Worm (Caenorhabditis elegans) whole organism, mixed stage, embryonic: Measurements from ENCODE around the gene ckb-2.
A peak's percentile ranks its signal among the peaks of the same experiment; 100 is the strongest.

Experiments
- M03D4.4 ChIP-seq: sonication (generic microtip); optimal IDR thresholded peaks from 2 replicates; lab custom pipeline; 2017; ENCODE audit warnings: mild to moderate bottlenecking, missing genetic modification characterization, missing compliant biosample characterization
- bed-3 ChIP-seq: fragments of 200-800 bp; sonication (Bioruptor generic); optimal IDR thresholded peaks from 3 replicates; lab custom pipeline; 2018; ENCODE audit warnings: mild to moderate bottlenecking, missing genetic modification characterization, moderate library complexity, missing compliant biosample characterization
- blmp-1 ChIP-seq: fragments of 150-350 bp; optimal IDR thresholded peaks from 2 replicates; lab custom pipeline; 2014; ENCODE audit warnings: missing biosample characterization, missing genetic modification characterization
- ceh-39 ChIP-seq: fragments of 150-350 bp; optimal IDR thresholded peaks from 2 replicates; lab custom pipeline; 2014; ENCODE audit warnings: missing biosample characterization, missing genetic modification characterization
- ceh-43 ChIP-seq: fragments of 200-800 bp; sonication (Bioruptor generic); optimal IDR thresholded peaks from 2 replicates; lab custom pipeline; 2018; ENCODE audit warnings: mild to moderate bottlenecking, missing genetic modification characterization, moderate library complexity, missing compliant biosample characterization
- ceh-83 ChIP-seq: fragments of 200-800 bp; sonication (Bioruptor generic); optimal IDR thresholded peaks from 2 replicates; lab custom pipeline; 2018; ENCODE audit warnings: mild to moderate bottlenecking, missing genetic modification characterization, missing compliant biosample characterization
- ces-1 ChIP-seq: fragments of 150-350 bp; optimal IDR thresholded peaks from 2 replicates; lab custom pipeline; 2014; ENCODE audit warnings: missing biosample characterization, missing genetic modification reagents, missing genetic modification characterization
- cnd-1 ChIP-seq: fragments of 200-800 bp; sonication (Bioruptor generic); optimal IDR thresholded peaks from 2 replicates; lab custom pipeline; 2018; ENCODE audit warnings: mild to moderate bottlenecking, missing genetic modification characterization, missing compliant biosample characterization
- drap-1 ChIP-seq: fragments of 200-800 bp; sonication (Bioruptor generic); optimal IDR thresholded peaks from 3 replicates; lab custom pipeline; 2018; ENCODE audit warnings: mild to moderate bottlenecking, missing genetic modification characterization, missing compliant biosample characterization
- flh-1 ChIP-seq: fragments of 200-800 bp; sonication (Bioruptor generic); optimal IDR thresholded peaks from 2 replicates; lab custom pipeline; 2018; ENCODE audit warnings: mild to moderate bottlenecking, missing genetic modification characterization, moderate library complexity, missing compliant biosample characterization
- hlh-1 ChIP-seq: fragments of 150-350 bp; optimal IDR thresholded peaks from 2 replicates; lab custom pipeline; 2014; ENCODE audit warnings: missing biosample characterization, missing genetic modification reagents, missing genetic modification characterization
- lin-13 ChIP-seq: fragments of 150-350 bp; optimal IDR thresholded peaks from 2 replicates; lab custom pipeline; 2014; ENCODE audit warnings: missing biosample characterization, missing genetic modification characterization
- lin-32 ChIP-seq: fragments of 200-800 bp; sonication (Bioruptor generic); optimal IDR thresholded peaks from 2 replicates; lab custom pipeline; 2018; ENCODE audit warnings: mild to moderate bottlenecking, missing genetic modification characterization, missing compliant biosample characterization
- lsy-2 ChIP-seq: fragments of 150-350 bp; optimal IDR thresholded peaks from 2 replicates; lab custom pipeline; 2014; ENCODE audit warnings: missing biosample characterization, missing genetic modification characterization
- mab-5 ChIP-seq: fragments of 150-350 bp; optimal IDR thresholded peaks from 2 replicates; lab custom pipeline; 2014; ENCODE audit warnings: missing biosample characterization, missing genetic modification characterization
- mep-1 ChIP-seq: fragments of 150-350 bp; optimal IDR thresholded peaks from 2 replicates; lab custom pipeline; 2017; ENCODE audit warnings: missing biosample characterization, missing genetic modification reagents, missing genetic modification characterization, inconsistent platforms
- mls-2 ChIP-seq: sonication (generic microtip); optimal IDR thresholded peaks from 2 replicates; lab custom pipeline; 2016; ENCODE audit warnings: mild to moderate bottlenecking, missing genetic modification characterization, moderate library complexity, missing compliant biosample characterization
- nhr-12 ChIP-seq: fragments of 150-350 bp; optimal IDR thresholded peaks from 2 replicates; lab custom pipeline; 2014; ENCODE audit warnings: missing biosample characterization, missing genetic modification characterization
- nhr-2 ChIP-seq: fragments of 150-350 bp; optimal IDR thresholded peaks from 2 replicates; lab custom pipeline; 2014; ENCODE audit warnings: missing biosample characterization, missing genetic modification characterization
- nhr-237 ChIP-seq: fragments of 150-350 bp; optimal IDR thresholded peaks from 2 replicates; lab custom pipeline; 2014; ENCODE audit warnings: missing biosample characterization, missing genetic modification characterization
- nhr-28 ChIP-seq: fragments of 150-350 bp; optimal IDR thresholded peaks from 2 replicates; lab custom pipeline; 2014; ENCODE audit warnings: missing biosample characterization, missing genetic modification characterization
- nhr-76 ChIP-seq: sonication (generic microtip); optimal IDR thresholded peaks from 2 replicates; lab custom pipeline; 2017; ENCODE audit warnings: missing biosample characterization, missing genetic modification characterization
- pha-4 ChIP-seq: fragments of 150-350 bp; optimal IDR thresholded peaks from 2 replicates; lab custom pipeline; 2018; ENCODE audit warnings: missing biosample characterization, missing genetic modification reagents, missing genetic modification characterization
- sem-2 ChIP-seq: fragments of 200-800 bp; sonication (Bioruptor generic); optimal IDR thresholded peaks from 2 replicates; lab custom pipeline; 2018; ENCODE audit warnings: mild to moderate bottlenecking, missing genetic modification characterization, missing compliant biosample characterization
- snpc-4 ChIP-seq: fragments of 150-350 bp; optimal IDR thresholded peaks from 2 replicates; lab custom pipeline; 2014; ENCODE audit warnings: missing biosample characterization, missing genetic modification characterization
- sptf-1 ChIP-seq: sonication (generic microtip); optimal IDR thresholded peaks from 2 replicates; lab custom pipeline; 2017; ENCODE audit warnings: mild to moderate bottlenecking, missing genetic modification characterization, moderate library complexity, missing compliant biosample characterization
- tbx-8 ChIP-seq: fragments of 200-800 bp; sonication (Bioruptor generic); optimal IDR thresholded peaks from 2 replicates; lab custom pipeline; 2018; ENCODE audit warnings: mild to moderate bottlenecking, missing genetic modification characterization, moderate library complexity, missing compliant biosample characterization
- unc-120 ChIP-seq: sonication (generic microtip); optimal IDR thresholded peaks from 2 replicates; lab custom pipeline; 2017; ENCODE audit warnings: missing genetic modification characterization, missing compliant biosample characterization; ENCODE audit not compliant: poor library complexity, severe bottlenecking
- unc-39 ChIP-seq: fragments of 150-350 bp; optimal IDR thresholded peaks from 2 replicates; lab custom pipeline; 2014; ENCODE audit warnings: missing biosample characterization, missing genetic modification characterization
- unc-62 ChIP-seq: fragments of 150-350 bp; optimal IDR thresholded peaks from 2 replicates; lab custom pipeline; 2014; ENCODE audit warnings: missing biosample characterization, missing genetic modification reagents, missing genetic modification characterization
- zip-8 ChIP-seq: fragments of 150-350 bp; optimal IDR thresholded peaks from 2 replicates; lab custom pipeline; 2014; ENCODE audit warnings: missing biosample characterization, missing genetic modification characterization
- ztf-11 ChIP-seq: fragments of 150-350 bp; optimal IDR thresholded peaks from 2 replicates; lab custom pipeline; 2014; ENCODE audit warnings: missing biosample characterization, missing genetic modification characterization

ckb-2 gene

ce11 chrIII:4395857-4396256, 28.1 kb downstream of the ckb-2 start:
- no peak for TF ChIP-seq sem-2 (GFP tag; lab: Kevin White, UChicago)
- no peak for TF ChIP-seq nhr-12
- no peak for TF ChIP-seq snpc-4 (tag; lab: Kevin White, UChicago)
- no peak for TF ChIP-seq ceh-83 (GFP tag; lab: Kevin White, UChicago)
- no peak for TF ChIP-seq ceh-43
- TF ChIP-seq bed-3 (GFP tag; lab: Kevin White, UChicago) = no peak
- TF ChIP-seq lin-32 (GFP tag; lab: Kevin White, UChicago) = no peak
- no peak for TF ChIP-seq unc-39 (tag; lab: Kevin White, UChicago)
- no peak for TF ChIP-seq nhr-237 (tag; lab: Kevin White, UChicago)
- TF ChIP-seq mab-5 = no peak
- TF ChIP-seq zip-8 = no peak

ce11 chrIII:4397115-4397514, 29.4 kb downstream of the ckb-2 start, which contains the start of gene R07E5.5:
TSS of gene R07E5.5 (plus strand) at chrIII:4397415.
- TF ChIP-seq sem-2 (GFP tag; lab: Kevin White, UChicago) = no peak

DNA sequence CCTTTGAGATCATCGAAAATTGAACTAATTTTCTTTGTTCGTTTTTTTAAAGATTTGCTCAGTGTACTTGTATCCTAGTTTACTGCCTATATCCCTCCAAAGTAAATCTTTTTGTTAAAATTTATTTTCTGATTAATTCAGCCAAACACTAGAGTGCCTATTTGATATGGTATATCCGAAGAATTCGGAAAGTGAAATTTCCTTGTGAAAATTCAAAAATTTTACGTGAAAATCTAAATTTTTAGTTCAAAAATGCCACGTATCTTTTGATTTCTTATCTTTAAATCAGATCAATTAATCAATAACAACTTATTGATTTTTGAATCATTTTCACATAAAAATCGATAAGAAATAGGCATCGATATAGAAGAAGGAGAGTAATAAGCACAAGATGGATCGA, 30.7 kb downstream of the ckb-2 start, which contains the start of gene R07E5.6:
R07E5.6 (plus strand) TSS at position 301 of the 400 bp plus-strand sequence.
- TF ChIP-seq ceh-83 (GFP tag; lab: Kevin White, UChicago) = no peak
- no peak for TF ChIP-seq ztf-11 (tag; lab: Kevin White, UChicago)
- TF ChIP-seq lsy-2 = no peak
- no peak for TF ChIP-seq flh-1
- no peak for TF ChIP-seq M03D4.4 (tag; lab: Kevin White, UChicago)
- no peak for TF ChIP-seq mep-1 (tag; lab: Kevin White, UChicago)
- TF ChIP-seq nhr-76 (tag; lab: Kevin White, UChicago) = no peak
- TF ChIP-seq nhr-28 (tag; lab: Kevin White, UChicago) = no peak
- TF ChIP-seq ceh-43 = no peak
- no peak for TF ChIP-seq bed-3 (GFP tag; lab: Kevin White, UChicago)
- TF ChIP-seq unc-62 (GFP tag; lab: Kevin White, UChicago) = no peak
- no peak for TF ChIP-seq nhr-12
- no peak for TF ChIP-seq sptf-1 (tag; lab: Kevin White, UChicago)
- TF ChIP-seq zip-8 = no peak
- no peak for TF ChIP-seq hlh-1
- no peak for TF ChIP-seq unc-120 (tag; lab: Kevin White, UChicago)
- TF ChIP-seq tbx-8 = no peak

ce11 chrIII:4401142-4401541, 33.4 kb downstream of the ckb-2 start, which contains the start of gene R07E5.15:
TSS of gene R07E5.15 (plus strand) at chrIII:4401442.
- TF ChIP-seq ceh-39 (tag; lab: Kevin White, UChicago) (no peak), sem-2 (GFP tag; lab: Kevin White, UChicago) (no peak), unc-62 (GFP tag; lab: Kevin White, UChicago) (no peak), nhr-28 (tag; lab: Kevin White, UChicago) (no peak), lsy-2 (no peak), nhr-12 (no peak), nhr-2 (tag; lab: Kevin White, UChicago) (no peak)
- TF ChIP-seq, all 35 proteins: peak for 0

DNA sequence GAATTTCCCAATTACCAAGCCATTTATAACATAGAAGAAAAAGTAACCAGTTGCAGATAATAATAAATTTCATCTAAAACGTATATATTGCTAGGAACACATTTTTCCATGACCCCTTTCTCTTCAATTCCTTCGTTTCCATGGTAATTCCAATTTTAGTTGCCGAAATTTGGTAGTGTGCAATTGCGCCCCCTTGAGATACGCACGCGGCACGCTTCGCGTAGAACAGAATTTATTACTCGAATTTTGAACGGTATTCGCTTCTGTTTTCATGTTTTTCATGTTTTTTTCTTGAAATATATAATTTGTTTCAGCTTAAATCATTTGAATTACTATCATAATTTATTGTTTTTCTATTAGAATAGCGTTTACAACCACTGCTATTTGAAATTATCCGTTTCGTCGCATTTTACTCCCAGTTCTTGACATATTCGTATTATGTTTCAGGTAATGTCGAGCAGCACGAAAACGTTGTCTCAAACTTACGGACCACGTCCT, 36.6 kb downstream of the ckb-2 start, which contains the start of the genes R07E5.17 and snfc-5:
R07E5.17 (minus strand) TSS at position 98 of the 498 bp plus-strand sequence.
snfc-5 (plus strand) TSS at position 448 of the 498 bp plus-strand sequence.
- peak; percentile 36 for TF ChIP-seq lin-13 (tag; lab: Kevin White, UChicago)
- TF ChIP-seq zip-8 = no peak
- TF ChIP-seq lsy-2 = peak; percentile 69
- peak; percentile 78 for TF ChIP-seq unc-120 (tag; lab: Kevin White, UChicago)
- no peak for TF ChIP-seq drap-1 (GFP tag; lab: Kevin White, UChicago)
- peak; percentile 76 for TF ChIP-seq mep-1 (tag; lab: Kevin White, UChicago)
- TF ChIP-seq blmp-1 (tag; lab: Kevin White, UChicago) = no peak
- peak; percentile 28 for TF ChIP-seq hlh-1
- no peak for TF ChIP-seq ceh-83 (GFP tag; lab: Kevin White, UChicago)
- peak; percentile 5 for TF ChIP-seq sptf-1 (tag; lab: Kevin White, UChicago)
- TF ChIP-seq unc-39 (tag; lab: Kevin White, UChicago) = no peak
- no peak for TF ChIP-seq mls-2 (tag; lab: Kevin White, UChicago)
- TF ChIP-seq bed-3 (GFP tag; lab: Kevin White, UChicago) = no peak
- TF ChIP-seq sem-2 (GFP tag; lab: Kevin White, UChicago) = no peak
- TF ChIP-seq ces-1 = peak; percentile 24
- TF ChIP-seq nhr-12 = no peak
- no peak for TF ChIP-seq mab-5
- no peak for TF ChIP-seq M03D4.4 (tag; lab: Kevin White, UChicago)
- TF ChIP-seq snpc-4 (tag; lab: Kevin White, UChicago) = no peak
- no peak for TF ChIP-seq nhr-76 (tag; lab: Kevin White, UChicago)
- TF ChIP-seq ceh-39 (tag; lab: Kevin White, UChicago) = peak; percentile 19
- no peak for TF ChIP-seq pha-4 (tag; lab: Kevin White, UChicago)
- no peak for TF ChIP-seq lin-32 (GFP tag; lab: Kevin White, UChicago)
- TF ChIP-seq cnd-1 (tag; lab: Kevin White, UChicago) = peak; percentile 2
- no peak for TF ChIP-seq flh-1
